Worm (Caenorhabditis elegans) whole organism, young adult: Measurements from ENCODE around the gene ZC196.4.
A peak's percentile ranks its signal among the peaks of the same experiment; 100 is the strongest.

Source experiments
- B0019.2 ChIP-seq: fragments of 200-800 bp; sonication (Bioruptor generic); conservative IDR thresholded peaks from 2 replicates; pipeline ENCODE4 v1.3.6; 2022; ENCODE audit warnings: missing genetic modification reagents, missing genetic modification characterization, missing compliant biosample characterization
- B0035.1 ChIP-seq: sonication (generic microtip); optimal IDR thresholded peaks from 2 replicates; lab custom pipeline; 2016; ENCODE audit warnings: missing genetic modification characterization, mild to moderate bottlenecking, missing compliant biosample characterization, missing genotype, missing genetic modification reagents
- F33H1.4 ChIP-seq: fragments of 200-800 bp; sonication (Bioruptor generic); IDR thresholded peaks from 2 replicates; pipeline ENCODE4 v1.3.6; 2022; ENCODE audit warnings: missing genetic modification reagents, missing genetic modification characterization, missing compliant biosample characterization
- F39B2.1 ChIP-seq: fragments of 200-800 bp; sonication (Bioruptor generic); IDR thresholded peaks from 2 replicates; pipeline ENCODE4 v1.3.6; 2022; ENCODE audit warnings: missing genetic modification reagents, missing genetic modification characterization, missing compliant biosample characterization
- F49E8.2 ChIP-seq: sonication (generic microtip); optimal IDR thresholded peaks from 3 replicates; lab custom pipeline; 2017; ENCODE audit warnings: missing genetic modification characterization, mild to moderate bottlenecking, missing compliant biosample characterization, antibody characterized with exemption, moderate library complexity; ENCODE audit not compliant: insufficient read depth
- F57C9.4 ChIP-seq: sonication (generic microtip); optimal IDR thresholded peaks from 2 replicates; lab custom pipeline; 2017; ENCODE audit warnings: mild to moderate bottlenecking, missing genetic modification characterization, missing compliant biosample characterization
- T26A5.8 ChIP-seq: sonication (generic microtip); optimal IDR thresholded peaks from 2 replicates; lab custom pipeline; 2016; ENCODE audit warnings: missing genetic modification characterization, missing compliant biosample characterization
- akir-1 ChIP-seq: fragments of 200-800 bp; sonication (Bioruptor generic); optimal IDR thresholded peaks from 2 replicates; lab custom pipeline; 2018; ENCODE audit warnings: mild to moderate bottlenecking, missing genetic modification characterization, moderate library complexity, missing compliant biosample characterization
- ama-1 ChIP-seq, 3 experiments: fragments of 150-350 bp in 1 of 3; sonication (generic microtip) in 2 of 3; optimal IDR thresholded peaks; 2 replicates each; lab custom pipeline; 2014 to 2018; ENCODE audit warnings: missing biosample characterization in 2 of 3, missing genetic modification characterization in 2 of 3, missing genetic modification reagents in 2 of 3
- athp-1 ChIP-seq: sonication (generic microtip); optimal IDR thresholded peaks from 2 replicates; lab custom pipeline; 2017; ENCODE audit warnings: mild to moderate bottlenecking, missing genetic modification characterization, missing compliant biosample characterization
- attf-6 ChIP-seq: fragments of 200-800 bp; sonication (Bioruptor generic); IDR thresholded peaks from 2 replicates; pipeline ENCODE4 v1.3.6; 2022; ENCODE audit warnings: missing genetic modification reagents, missing genetic modification characterization, missing compliant biosample characterization
- cebp-1 ChIP-seq, 2 experiments: fragments of 200-800 bp in 1 of 2; sonication (Bioruptor generic) in 1 of 2; sonication (generic microtip) in 1 of 2; IDR thresholded peaks in 1 of 2; optimal IDR thresholded peaks in 1 of 2; 2 replicates each; pipeline versions ENCODE4 v1.3.6 to Lab custom; 2017 to 2022; ENCODE audit warnings: missing compliant biosample characterization in 2 of 2, missing genetic modification characterization in 2 of 2, mild to moderate bottlenecking in 1 of 2, missing genetic modification reagents in 1 of 2, moderate library complexity in 1 of 2
- cebp-2 ChIP-seq: fragments of 200-800 bp; sonication (Bioruptor generic); IDR thresholded peaks from 2 replicates; pipeline ENCODE4 v1.3.6; 2022; ENCODE audit warnings: missing genetic modification characterization, missing compliant biosample characterization
- ceh-58 ChIP-seq: fragments of 200-800 bp; sonication (Bioruptor generic); IDR thresholded peaks from 2 replicates; pipeline ENCODE4 v1.3.6; 2022; ENCODE audit warnings: missing genetic modification characterization, missing compliant biosample characterization
- ceh-79 ChIP-seq: sonication (generic microtip); optimal IDR thresholded peaks from 2 replicates; lab custom pipeline; 2017; ENCODE audit warnings: mild to moderate bottlenecking, missing genetic modification characterization, missing compliant biosample characterization
- chd-7 ChIP-seq: sonication (generic microtip); optimal IDR thresholded peaks from 2 replicates; lab custom pipeline; 2016; ENCODE audit warnings: mild to moderate bottlenecking, missing genetic modification characterization, moderate library complexity, missing compliant biosample characterization
- die-1 ChIP-seq: sonication (generic microtip); optimal IDR thresholded peaks from 2 replicates; lab custom pipeline; 2016; ENCODE audit warnings: missing genotype, mild to moderate bottlenecking, missing genetic modification characterization, missing compliant biosample characterization
- dpff-1 ChIP-seq: sonication (generic microtip); optimal IDR thresholded peaks from 2 replicates; lab custom pipeline; 2017; ENCODE audit warnings: mild to moderate bottlenecking, missing genetic modification characterization, missing compliant biosample characterization
- egl-18 ChIP-seq: fragments of 200-800 bp; sonication (Bioruptor generic); IDR thresholded peaks from 2 replicates; pipeline ENCODE4 v1.3.6; 2022; ENCODE audit warnings: missing genetic modification reagents, missing genetic modification characterization, missing compliant biosample characterization
- fkh-3 ChIP-seq: sonication (generic microtip); optimal IDR thresholded peaks from 2 replicates; lab custom pipeline; 2016; ENCODE audit warnings: mild to moderate bottlenecking, missing genetic modification characterization, missing compliant biosample characterization
- hlh-12 ChIP-seq: sonication (generic microtip); optimal IDR thresholded peaks from 2 replicates; lab custom pipeline; 2016; ENCODE audit warnings: missing genetic modification characterization, missing compliant biosample characterization
- hlh-26 ChIP-seq: fragments of 200-800 bp; sonication (Bioruptor generic); conservative IDR thresholded peaks from 2 replicates; pipeline ENCODE4 v1.3.6; 2022; ENCODE audit warnings: missing genetic modification reagents, missing genetic modification characterization, missing compliant biosample characterization
- let-607 ChIP-seq, 2 experiments: fragments of 200-800 bp in 1 of 2; sonication (Bioruptor generic) in 1 of 2; sonication (generic microtip) in 1 of 2; optimal IDR thresholded peaks; 2 replicates each; lab custom pipeline; 2016 to 2018; ENCODE audit warnings: mild to moderate bottlenecking in 2 of 2, missing compliant biosample characterization in 2 of 2, missing genetic modification characterization in 2 of 2, moderate library complexity in 2 of 2, missing genotype in 1 of 2
- lsl-1 ChIP-seq: fragments of 200-800 bp; sonication (Bioruptor generic); optimal IDR thresholded peaks from 2 replicates; lab custom pipeline; 2018; ENCODE audit warnings: mild to moderate bottlenecking, missing genetic modification characterization, moderate library complexity, missing compliant biosample characterization
- madf-6 ChIP-seq: fragments of 200-800 bp; sonication (Bioruptor generic); IDR thresholded peaks from 2 replicates; pipeline ENCODE4 v1.3.6; 2022; ENCODE audit warnings: missing genetic modification reagents, missing genetic modification characterization, missing compliant biosample characterization
- nhr-27 ChIP-seq: fragments of 200-800 bp; sonication (Bioruptor generic); optimal IDR thresholded peaks from 2 replicates; lab custom pipeline; 2018; ENCODE audit warnings: mild to moderate bottlenecking, missing genetic modification characterization, moderate library complexity, missing compliant biosample characterization
- nhr-80 ChIP-seq: sonication (generic microtip); optimal IDR thresholded peaks from 2 replicates; lab custom pipeline; 2016; ENCODE audit warnings: missing genetic modification characterization, missing compliant biosample characterization
- pbrm-1 ChIP-seq: fragments of 200-800 bp; sonication (Bioruptor generic); IDR thresholded peaks from 2 replicates; pipeline ENCODE4 v1.3.6; 2022; ENCODE audit warnings: missing genetic modification reagents, missing genetic modification characterization, missing compliant biosample characterization
- pha-4 ChIP-seq: fragments of 150-350 bp; sonication (generic microtip); optimal IDR thresholded peaks from 2 replicates; lab custom pipeline; 2014; ENCODE audit warnings: missing biosample characterization, missing genetic modification reagents, missing genetic modification characterization
- repo-1 ChIP-seq: sonication (generic microtip); optimal IDR thresholded peaks from 2 replicates; lab custom pipeline; 2017; ENCODE audit warnings: mild to moderate bottlenecking, missing genetic modification characterization, missing compliant biosample characterization
- sdz-38 ChIP-seq: sonication (generic microtip); optimal IDR thresholded peaks from 2 replicates; lab custom pipeline; 2016; ENCODE audit warnings: missing genotype, missing genetic modification characterization, missing compliant biosample characterization
- sea-2 ChIP-seq: fragments of 200-800 bp; sonication (Bioruptor generic); IDR thresholded peaks from 2 replicates; pipeline ENCODE4 v1.3.6; 2022; ENCODE audit warnings: missing genetic modification characterization, missing compliant biosample characterization
- snpc-3.4 ChIP-seq: sonication (generic microtip); optimal IDR thresholded peaks from 2 replicates; lab custom pipeline; 2017; ENCODE audit warnings: missing genetic modification characterization, mild to moderate bottlenecking, missing compliant biosample characterization, antibody characterized with exemption, moderate library complexity, missing genotype, missing genetic modification reagents
- snpc-4 ChIP-seq, 5 experiments: fragments of 150-350 bp in 1 of 5; sonication (generic microtip) in 4 of 5; optimal IDR thresholded peaks; 2 replicates each; lab custom pipeline; 2014 to 2018; ENCODE audit warnings: missing genetic modification characterization in 5 of 5, missing biosample characterization in 3 of 5, antibody characterized with exemption in 2 of 5, mild to moderate bottlenecking in 2 of 5, missing compliant biosample characterization in 2 of 5, missing genotype in 2 of 5, moderate library complexity in 2 of 5, missing genetic modification reagents in 1 of 5
- unc-130 ChIP-seq: sonication (generic microtip); optimal IDR thresholded peaks from 2 replicates; lab custom pipeline; 2016; ENCODE audit warnings: missing genetic modification reagents, missing genetic modification characterization, missing compliant biosample characterization
- ztf-18 ChIP-seq: sonication (generic microtip); optimal IDR thresholded peaks from 2 replicates; lab custom pipeline; 2016; ENCODE audit warnings: missing genotype, mild to moderate bottlenecking, missing genetic modification characterization, missing compliant biosample characterization
- ztf-28 ChIP-seq: fragments of 200-800 bp; sonication (Bioruptor generic); IDR thresholded peaks from 2 replicates; pipeline ENCODE4 v1.3.6; 2022; ENCODE audit warnings: missing genetic modification reagents, missing genetic modification characterization, missing compliant biosample characterization
- ztf-3 ChIP-seq: fragments of 200-800 bp; sonication (Bioruptor generic); optimal IDR thresholded peaks from 2 replicates; lab custom pipeline; 2018; ENCODE audit warnings: mild to moderate bottlenecking, missing genetic modification characterization, missing compliant biosample characterization
- ztf-6 ChIP-seq: fragments of 200-800 bp; sonication (Bioruptor generic); IDR thresholded peaks from 2 replicates; pipeline ENCODE4 v1.3.6; 2022; ENCODE audit warnings: missing genetic modification reagents, missing genetic modification characterization, missing compliant biosample characterization

ZC196.4 gene

DNA sequence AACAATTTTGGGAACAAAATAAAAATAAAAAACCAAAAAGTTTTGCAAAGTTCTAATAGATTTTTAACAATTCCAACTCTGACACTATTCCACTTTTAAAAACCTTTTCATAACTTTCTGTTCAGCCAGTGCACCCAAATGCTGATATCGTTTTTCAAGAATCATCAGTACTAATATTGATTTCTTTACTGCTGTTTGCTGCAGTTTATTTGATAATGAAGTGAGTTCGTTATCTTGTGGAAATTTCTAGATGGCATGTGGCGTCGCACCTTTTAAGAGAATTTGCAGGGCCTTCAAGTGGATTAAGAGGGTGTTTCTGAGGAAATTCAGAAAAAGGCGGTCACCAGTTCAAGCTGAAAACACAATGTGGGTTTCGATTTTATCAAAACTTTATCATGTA lies 1.9 kb upstream of the ZC196.4 start:
- TF ChIP-seq let-607 (tag; optimal IDR thresholded peaks at IDR 0.05; lab: Kevin White, UChicago) = no peak
- TF ChIP-seq nhr-80 (tag; lab: Kevin White, UChicago) = peak; percentile 38

DNA sequence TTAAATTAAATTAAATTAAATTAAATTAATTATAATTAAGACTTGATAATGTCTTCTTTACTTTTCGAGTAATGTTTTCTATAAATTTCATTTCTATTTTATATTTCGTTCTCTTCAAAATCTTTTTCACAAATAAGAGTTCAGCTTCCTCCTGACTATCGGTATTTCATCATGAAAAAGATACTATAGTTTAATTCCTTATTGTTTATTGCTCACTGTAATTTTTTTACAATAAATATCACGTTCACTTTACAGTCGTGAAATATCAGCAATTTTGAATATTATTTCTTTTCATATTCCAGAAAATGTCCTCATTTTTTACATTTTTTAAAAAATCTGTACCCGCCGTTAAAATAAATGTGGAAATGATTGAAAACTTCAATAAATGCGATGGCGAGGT lies 3.5 kb downstream of the ZC196.4 start, which contains the start of gene ZC196.3:
Gene ZC196.3 (plus strand): TSS at position 301 of the 400 bp plus-strand sequence.
- TF ChIP-seq F33H1.4 (GFP tag; lab: Robert Waterston, UW) (no peak), madf-6 (no peak), fkh-3 (no peak), ztf-3 (GFP tag; lab: Kevin White, UChicago) (no peak), egl-18 (GFP tag; lab: Robert Waterston, UW) (no peak)

DNA sequence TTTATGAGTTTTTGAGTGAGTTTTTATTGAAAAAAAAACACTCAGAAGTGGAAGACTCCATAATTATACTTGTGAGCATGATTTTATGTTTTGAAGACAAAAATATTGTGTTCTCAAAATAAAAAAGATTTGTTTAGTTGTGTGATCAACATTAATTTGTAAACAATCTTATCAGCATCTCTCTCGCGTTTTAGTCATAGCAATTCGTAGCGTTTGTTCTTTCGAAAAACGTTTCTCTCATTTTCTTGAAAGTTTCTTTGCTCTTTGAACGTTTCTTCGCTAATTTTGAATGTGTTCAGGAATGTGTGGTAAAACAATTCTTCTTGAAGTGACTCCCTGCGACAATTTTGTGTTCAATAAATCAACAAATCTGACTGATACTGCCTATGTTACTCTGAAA lies 6.2 kb downstream of the ZC196.4 start, which contains the start of gene ZC196.2:
Gene ZC196.2 (plus strand): TSS at position 301 of the 400 bp plus-strand sequence.
- TF ChIP-seq snpc-3.4 (tag; lab: Kevin White, UChicago) (no peak), nhr-80 (tag; lab: Kevin White, UChicago) (no peak), ama-1 (optimal IDR thresholded peaks at IDR 0.05; lab: Kevin White, UChicago) (no peak), ama-1 (GFP tag; optimal IDR thresholded peaks at IDR 0.05; lab: Kevin White, UChicago) (no peak), unc-130 (GFP tag; lab: Kevin White, UChicago) (no peak)

DNA sequence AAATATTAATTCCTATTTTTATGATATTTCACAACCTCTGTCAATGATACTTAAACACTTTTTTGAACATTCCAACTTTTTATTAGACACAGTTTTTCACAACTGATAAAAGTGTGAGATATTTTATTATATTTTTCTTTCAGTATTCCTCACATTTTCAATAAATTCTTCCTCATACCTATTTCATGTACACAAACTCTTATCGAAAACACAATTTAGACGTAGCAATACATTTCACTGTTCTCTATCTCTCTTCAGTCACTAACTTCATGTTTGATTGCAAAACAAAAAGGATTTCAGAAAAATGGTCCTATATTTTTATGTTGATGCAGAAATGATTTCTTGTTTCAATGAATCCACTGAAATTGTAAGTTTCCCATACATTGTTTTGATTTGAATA lies 13.0 kb downstream of the ZC196.4 start, which contains the start of gene B0507.6:
Gene B0507.6 (plus strand): TSS at position 301 of the 400 bp plus-strand sequence.
- TF ChIP-seq lsl-1 (GFP tag; lab: Kevin White, UChicago) = no peak
- TF ChIP-seq snpc-4 (GFP tag; optimal IDR thresholded peaks at IDR 0.05; lab: Kevin White, UChicago) = no peak
- no peak for TF ChIP-seq snpc-4 (tag; optimal IDR thresholded peaks at IDR 0.05; lab: Kevin White, UChicago)
- TF ChIP-seq sdz-38 = no peak
- no peak for TF ChIP-seq unc-130 (GFP tag; lab: Kevin White, UChicago)
- TF ChIP-seq cebp-1 (GFP tag; IDR thresholded peaks at IDR 0.05; lab: Robert Waterston, UW) = no peak
- no peak for TF ChIP-seq cebp-1 (tag; optimal IDR thresholded peaks at IDR 0.05; lab: Kevin White, UChicago)
- no peak for TF ChIP-seq ceh-79 (tag; lab: Kevin White, UChicago)
- TF ChIP-seq T26A5.8 (tag; lab: Kevin White, UChicago) = no peak
- no peak for TF ChIP-seq die-1 (tag; lab: Kevin White, UChicago)
- TF ChIP-seq F57C9.4 (tag; lab: Kevin White, UChicago) = no peak
- no peak for TF ChIP-seq cebp-2 (GFP tag; lab: Robert Waterston, UW)
- no peak for TF ChIP-seq repo-1 (tag; lab: Kevin White, UChicago)
- no peak for TF ChIP-seq ztf-6 (GFP tag; lab: Robert Waterston, UW)
- no peak for TF ChIP-seq F39B2.1 (GFP tag; lab: Robert Waterston, UW)
- TF ChIP-seq chd-7 = no peak
- no peak for TF ChIP-seq akir-1 (GFP tag; lab: Kevin White, UChicago)
- no peak for TF ChIP-seq ztf-18 (tag; lab: Kevin White, UChicago)
- no peak for TF ChIP-seq hlh-26 (GFP tag; lab: Robert Waterston, UW)
- no peak for TF ChIP-seq athp-1 (tag; lab: Kevin White, UChicago)
- no peak for TF ChIP-seq F49E8.2 (tag; lab: Kevin White, UChicago)
- no peak for TF ChIP-seq pbrm-1 (GFP tag; lab: Robert Waterston, UW)

DNA sequence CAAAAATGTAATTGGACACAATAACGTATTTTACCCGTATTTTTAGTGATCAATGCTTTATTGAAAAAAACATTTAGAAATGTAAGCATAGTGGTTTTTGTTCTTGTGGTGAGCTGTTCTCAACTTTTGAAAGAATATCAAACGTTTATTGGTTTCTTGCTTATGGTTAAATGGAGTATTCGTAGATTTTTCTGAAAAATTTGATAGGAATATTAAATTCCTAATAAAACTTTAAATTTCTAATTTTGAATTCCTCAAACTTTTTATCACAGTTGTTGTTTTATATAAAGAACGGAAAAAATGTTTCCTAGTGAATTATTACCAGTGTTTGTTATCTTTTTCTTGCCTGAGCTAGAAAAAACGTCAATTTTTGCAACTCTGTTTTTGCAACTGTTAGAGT lies 20.5 kb downstream of the ZC196.4 start, which contains the start of gene B0507.5:
Gene B0507.5 (plus strand): TSS at position 301 of the 400 bp plus-strand sequence.
- TF ChIP-seq unc-130 (GFP tag; lab: Kevin White, UChicago) (no peak), attf-6 (GFP tag; lab: Robert Waterston, UW) (no peak), pha-4 (tag; lab: Kevin White, UChicago) (no peak), ztf-28 (no peak), sea-2 (no peak), nhr-27 (tag; lab: Kevin White, UChicago) (no peak), B0019.2 (GFP tag; lab: Robert Waterston, UW) (no peak), fkh-3 (no peak), hlh-12 (tag; lab: Kevin White, UChicago) (no peak), snpc-3.4 (tag; lab: Kevin White, UChicago) (no peak), B0035.1 (tag; lab: Kevin White, UChicago) (no peak), dpff-1 (tag; lab: Kevin White, UChicago) (no peak), F49E8.2 (tag; lab: Kevin White, UChicago) (no peak), ceh-58 (GFP tag; lab: Robert Waterston, UW) (no peak)
